Worm (Caenorhabditis elegans): ENCODE results near the gene T20G5.12.
A peak's percentile ranks its signal among the peaks of the same experiment; 100 is the strongest.

T20G5.12 gene

DNA sequence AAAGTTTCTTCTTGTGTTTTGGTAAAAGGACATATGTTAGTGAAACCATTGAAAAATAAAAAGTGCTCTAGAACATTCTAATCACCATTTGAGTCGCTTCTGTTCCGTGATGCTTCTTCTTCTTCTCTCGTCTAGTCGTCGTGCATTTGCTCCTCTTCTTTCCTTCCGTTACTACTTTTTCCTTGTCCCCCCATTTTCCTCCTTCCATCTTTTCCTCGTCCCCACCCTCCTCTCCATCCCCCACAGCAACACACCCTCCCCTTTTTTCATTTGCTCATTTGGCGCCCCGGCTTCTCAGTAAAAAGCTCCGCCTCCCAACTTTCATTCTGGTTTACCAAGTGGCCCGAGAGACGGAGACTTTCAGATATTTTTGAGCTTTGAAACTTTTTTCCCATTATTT, 49.7 kb upstream of the T20G5.12 start (continued):
- TF ChIP-seq pax-3 (tag; optimal IDR thresholded peaks at IDR 0.05) (no peak), nhr-71 (tag; optimal IDR thresholded peaks at IDR 0.05) (peak; percentile 31), ceh-8 (GFP tag; optimal IDR thresholded peaks at IDR 0.05) (no peak), ces-1 (GFP tag; optimal IDR thresholded peaks at IDR 0.05) (peak; percentile 26), hpl-2 (GFP tag; optimal IDR thresholded peaks at IDR 0.05) (no peak), nhr-19 (GFP tag; conservative IDR thresholded peaks at IDR 0.05) (peak; percentile 29; the same call in 1 of the 2 replicates), nhr-47 (tag; optimal IDR thresholded peaks at IDR 0.05) (no peak), irx-1 (tag; optimal IDR thresholded peaks at IDR 0.05) (no peak), ztf-11 (tag; optimal IDR thresholded peaks at IDR 0.05) (no peak), lin-14 (GFP tag; optimal IDR thresholded peaks at IDR 0.05) (peak; percentile 88), swsn-7 (tag; optimal IDR thresholded peaks at IDR 0.05) (no peak)

DNA sequence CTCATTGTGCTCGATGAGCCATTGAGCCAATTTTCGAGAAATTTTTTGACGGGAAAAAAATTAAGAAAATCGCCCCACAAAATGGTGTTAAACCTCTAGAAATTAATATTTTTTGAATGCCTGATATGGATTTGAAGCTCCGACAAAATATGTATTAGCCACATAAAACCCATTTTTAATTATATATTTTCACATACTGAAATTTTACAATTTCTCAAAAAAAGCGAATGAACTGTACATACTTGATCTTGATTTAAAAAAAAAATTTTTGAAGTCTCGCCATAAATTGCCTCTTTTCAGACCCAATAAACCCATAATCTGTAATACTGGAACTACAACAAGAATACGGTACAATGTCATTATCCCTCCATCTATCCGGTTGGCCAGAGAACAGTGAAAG, 48.9 kb upstream of the T20G5.12 start, which contains the start of gene nac-3:
TSS of gene nac-3 (plus strand) at position 301 of the 400 bp plus-strand sequence.
- no peak for TF ChIP-seq hlh-17 (GFP tag; optimal IDR thresholded peaks at IDR 0.05; ENCODE audit: borderline replicate concordance)
- no peak for TF ChIP-seq mab-9 (GFP tag; IDR thresholded peaks at IDR 0.05)
- TF ChIP-seq ceh-82 (tag; optimal IDR thresholded peaks at IDR 0.05), result no peak
- TF ChIP-seq hlh-4 (tag; optimal IDR thresholded peaks at IDR 0.05), result no peak
- no peak for TF ChIP-seq mef-2 (tag; optimal IDR thresholded peaks at IDR 0.05)
- no peak for TF ChIP-seq zag-1 (tag; optimal IDR thresholded peaks at IDR 0.05)
- TF ChIP-seq swsn-7 (tag; optimal IDR thresholded peaks at IDR 0.05), result no peak
- no peak for TF ChIP-seq nhr-85 (tag)
- no peak for TF ChIP-seq ztf-4 (tag; optimal IDR thresholded peaks at IDR 0.05)
- no peak for TF ChIP-seq nhr-90 (tag; optimal IDR thresholded peaks at IDR 0.05; ENCODE audit: poor library complexity)
- no peak for TF ChIP-seq unc-86 (tag; optimal IDR thresholded peaks at IDR 0.05)
- no peak for TF ChIP-seq blmp-1 (tag; optimal IDR thresholded peaks at IDR 0.05)
- TF ChIP-seq unc-62 (GFP tag; optimal IDR thresholded peaks at IDR 0.05), result no peak
- TF ChIP-seq nhr-19 (GFP tag; conservative IDR thresholded peaks at IDR 0.05), result no peak
- TF ChIP-seq nhr-28 (tag; optimal IDR thresholded peaks at IDR 0.05), result no peak
- TF ChIP-seq jun-1 (tag; optimal IDR thresholded peaks at IDR 0.05), result no peak

DNA sequence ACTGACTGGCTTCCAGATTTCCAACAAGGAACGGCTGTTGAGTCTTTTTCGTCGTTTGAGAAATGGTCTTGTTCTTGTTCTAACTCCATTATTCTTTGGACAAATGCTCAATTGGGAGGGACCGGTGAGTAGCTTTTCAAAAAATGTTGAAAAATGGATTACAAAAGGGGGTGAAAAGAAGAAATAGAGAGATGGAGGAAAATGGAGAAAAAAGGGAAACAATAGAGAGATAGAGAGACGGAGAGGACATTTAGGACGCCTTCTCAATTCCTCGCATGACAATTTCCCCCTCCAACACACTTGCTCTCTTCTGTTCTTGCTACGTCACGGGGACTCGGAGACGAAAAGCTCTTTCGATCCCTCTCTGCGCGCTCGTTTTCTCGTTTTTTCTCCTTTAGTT, 48.4 kb upstream of the T20G5.12 start:
- no peak for TF ChIP-seq dsc-1 (tag; optimal IDR thresholded peaks at IDR 0.05)
- TF ChIP-seq fkh-8 (tag; optimal IDR thresholded peaks at IDR 0.05), result peak; percentile 74
- TF ChIP-seq lin-35 (GFP tag; optimal IDR thresholded peaks at IDR 0.05), result peak in 1 of 2 experiments; percentile 24
- no peak for TF ChIP-seq C04F5.9 (tag; optimal IDR thresholded peaks at IDR 0.05)
- no peak for TF ChIP-seq pag-3 (tag; optimal IDR thresholded peaks at IDR 0.05; ENCODE audit: borderline replicate concordance, insufficient read depth)
- TF ChIP-seq ces-1 (GFP tag; optimal IDR thresholded peaks at IDR 0.05), result peak; percentile 42
- peak; percentile 93 for TF ChIP-seq lin-14 (GFP tag; optimal IDR thresholded peaks at IDR 0.05)
- TF ChIP-seq nhr-84 (tag; optimal IDR thresholded peaks at IDR 0.05), result no peak
- TF ChIP-seq lir-3 (tag; optimal IDR thresholded peaks at IDR 0.05; ENCODE audit: poor library complexity), result peak; percentile 23
- no peak for TF ChIP-seq unc-62 (GFP tag; optimal IDR thresholded peaks at IDR 0.05)
- TF ChIP-seq nhr-85 (tag), result no peak
- no peak for TF ChIP-seq lin-15B (tag; optimal IDR thresholded peaks at IDR 0.05)
- TF ChIP-seq F16B12.6 (tag; optimal IDR thresholded peaks at IDR 0.05), result no peak
- no peak for TF ChIP-seq nhr-77 (tag; optimal IDR thresholded peaks at IDR 0.05)
- TF ChIP-seq efl-1 (optimal IDR thresholded peaks at IDR 0.05), result peak; percentile 21 to 47
- TF ChIP-seq efl-1 (GFP tag; optimal IDR thresholded peaks at IDR 0.05 in 1 of 2), result no peak
- no peak for TF ChIP-seq blmp-1 (tag; optimal IDR thresholded peaks at IDR 0.05)
- peak; percentile 57 for TF ChIP-seq isw-1 (GFP tag; IDR thresholded peaks at IDR 0.05)
- peak; percentile 70 for TF ChIP-seq nhr-71 (tag; optimal IDR thresholded peaks at IDR 0.05)
- TF ChIP-seq ceh-90 (tag; optimal IDR thresholded peaks at IDR 0.05), result no peak
- no peak for TF ChIP-seq elt-3 (tag; optimal IDR thresholded peaks at IDR 0.05)
- TF ChIP-seq sup-37 (GFP tag; optimal IDR thresholded peaks at IDR 0.05), result peak; percentile 5
- TF ChIP-seq nhr-237 (tag; optimal IDR thresholded peaks at IDR 0.05), result no peak
- TF ChIP-seq elt-2 (tag; optimal IDR thresholded peaks at IDR 0.05), result no peak
- peak; percentile 42 for TF ChIP-seq ztf-4 (tag; optimal IDR thresholded peaks at IDR 0.05)
- TF ChIP-seq nhr-19 (GFP tag; conservative IDR thresholded peaks at IDR 0.05), result peak; percentile 35; the same call in 1 of the 2 replicates
- TF ChIP-seq ama-1 (optimal IDR thresholded peaks at IDR 0.05), result no peak
- TF ChIP-seq irx-1 (tag; optimal IDR thresholded peaks at IDR 0.05), result no peak
- no peak for TF ChIP-seq pqm-1 (tag; optimal IDR thresholded peaks at IDR 0.05)
- TF ChIP-seq mdl-1 (tag; optimal IDR thresholded peaks at IDR 0.05), result peak in 1 of 2 experiments; percentile 35
- peak; percentile 40 for TF ChIP-seq rnt-1 (tag; optimal IDR thresholded peaks at IDR 0.05)
- no peak for TF ChIP-seq hlh-17 (GFP tag; optimal IDR thresholded peaks at IDR 0.05; ENCODE audit: borderline replicate concordance)
- peak; percentile 37 to 64 for TF ChIP-seq lsy-2 (tag; optimal IDR thresholded peaks at IDR 0.05)
- TF ChIP-seq aha-1 (tag; optimal IDR thresholded peaks at IDR 0.05), result no peak
